Worm (Caenorhabditis elegans) whole organism, young adult: ENCODE measurements around the gene Y49F6B.8.
"Not testable (repeated sequence)": the region's sequence is repeated elsewhere in the genome, so short reads cannot be mapped to it uniquely, and the experiment has no call there.

Experiments used
- B0261.1 ChIP-seq: sonication (generic microtip); optimal IDR thresholded peaks from 2 replicates; lab custom pipeline; 2016; ENCODE audit warnings: mild to moderate bottlenecking, missing genetic modification characterization, moderate library complexity, missing compliant biosample characterization
- C06A6.2 ChIP-seq: fragments of 200-800 bp; sonication (Bioruptor generic); conservative IDR thresholded peaks from 2 replicates; pipeline ENCODE4 v1.3.6; 2022; ENCODE audit warnings: missing genetic modification characterization, missing compliant biosample characterization
- C17E4.6 ChIP-seq: fragments of 200-800 bp; sonication (Bioruptor generic); IDR thresholded peaks from 2 replicates; pipeline ENCODE4 v1.3.6; 2022; ENCODE audit warnings: missing genetic modification reagents, missing genetic modification characterization, missing compliant biosample characterization
- D2030.7 ChIP-seq: fragments of 200-800 bp; sonication (Bioruptor generic); IDR thresholded peaks from 2 replicates; pipeline ENCODE4 v1.3.6; 2022; ENCODE audit warnings: missing genetic modification reagents, missing genetic modification characterization, missing compliant biosample characterization
- F23B12.7 ChIP-seq: sonication (generic microtip); optimal IDR thresholded peaks from 2 replicates; lab custom pipeline; 2017; ENCODE audit warnings: missing genetic modification characterization, mild to moderate bottlenecking, missing compliant biosample characterization, antibody characterized with exemption, moderate library complexity; ENCODE audit not compliant: insufficient read depth
- F33H1.4 ChIP-seq: fragments of 200-800 bp; sonication (Bioruptor generic); IDR thresholded peaks from 2 replicates; pipeline ENCODE4 v1.3.6; 2022; ENCODE audit warnings: missing genetic modification reagents, missing genetic modification characterization, missing compliant biosample characterization
- F39B2.1 ChIP-seq: fragments of 200-800 bp; sonication (Bioruptor generic); IDR thresholded peaks from 2 replicates; pipeline ENCODE4 v1.3.6; 2022; ENCODE audit warnings: missing genetic modification reagents, missing genetic modification characterization, missing compliant biosample characterization
- F55B11.4 ChIP-seq: sonication (generic microtip); optimal IDR thresholded peaks from 2 replicates; lab custom pipeline; 2016; ENCODE audit warnings: missing compliant biosample characterization, missing genetic modification characterization, borderline replicate concordance; ENCODE audit not compliant: insufficient read depth
- T07F8.4 ChIP-seq: sonication (generic microtip); optimal IDR thresholded peaks from 2 replicates; lab custom pipeline; 2016; ENCODE audit warnings: mild to moderate bottlenecking, missing genetic modification characterization, moderate library complexity, missing compliant biosample characterization
- Y95B8A.8 ChIP-seq: fragments of 200-800 bp; sonication (Bioruptor generic); IDR thresholded peaks from 2 replicates; pipeline ENCODE4 v1.3.6; 2022; ENCODE audit warnings: missing genetic modification reagents, missing genetic modification characterization, missing compliant biosample characterization
- ZK185.1 ChIP-seq: sonication (generic microtip); optimal IDR thresholded peaks from 2 replicates; lab custom pipeline; 2016; ENCODE audit warnings: mild to moderate bottlenecking, missing genetic modification characterization, missing compliant biosample characterization; ENCODE audit not compliant: poor library complexity, severe bottlenecking
- aptf-2 ChIP-seq: fragments of 200-800 bp; sonication (Bioruptor generic); conservative IDR thresholded peaks from 2 replicates; pipeline ENCODE4 v1.3.6; 2022; ENCODE audit warnings: missing genetic modification reagents, missing genetic modification characterization, missing compliant biosample characterization
- attf-3 ChIP-seq: fragments of 200-800 bp; sonication (Bioruptor generic); conservative IDR thresholded peaks from 2 replicates; pipeline ENCODE4 v1.3.6; 2022; ENCODE audit warnings: missing genetic modification reagents, missing genetic modification characterization, missing compliant biosample characterization
- attf-5 ChIP-seq: fragments of 200-800 bp; sonication (Bioruptor generic); optimal IDR thresholded peaks from 2 replicates; lab custom pipeline; 2018; ENCODE audit warnings: mild to moderate bottlenecking, missing genetic modification characterization, missing compliant biosample characterization
- attf-6 ChIP-seq: fragments of 200-800 bp; sonication (Bioruptor generic); IDR thresholded peaks from 2 replicates; pipeline ENCODE4 v1.3.6; 2022; ENCODE audit warnings: missing genetic modification reagents, missing genetic modification characterization, missing compliant biosample characterization
- bed-2 ChIP-seq: fragments of 200-800 bp; sonication (Bioruptor generic); IDR thresholded peaks from 2 replicates; pipeline ENCODE4 v1.3.6; 2022; ENCODE audit warnings: missing genetic modification reagents, missing genetic modification characterization, missing compliant biosample characterization
- ceh-27 ChIP-seq: fragments of 200-800 bp; sonication (Bioruptor generic); optimal IDR thresholded peaks from 2 replicates; lab custom pipeline; 2018; ENCODE audit warnings: mild to moderate bottlenecking, missing genetic modification characterization, moderate library complexity, missing compliant biosample characterization
- ceh-58 ChIP-seq: fragments of 200-800 bp; sonication (Bioruptor generic); IDR thresholded peaks from 2 replicates; pipeline ENCODE4 v1.3.6; 2022; ENCODE audit warnings: missing genetic modification characterization, missing compliant biosample characterization
- egl-44 ChIP-seq: fragments of 200-800 bp; sonication (Bioruptor generic); IDR thresholded peaks from 2 replicates; pipeline ENCODE4 v1.3.6; 2022; ENCODE audit warnings: missing genetic modification reagents, missing genetic modification characterization, missing compliant biosample characterization
- egrh-3 ChIP-seq: fragments of 200-800 bp; sonication (Bioruptor generic); IDR thresholded peaks from 2 replicates; pipeline ENCODE4 v1.3.6; 2022; ENCODE audit warnings: missing genetic modification reagents, missing genetic modification characterization, missing compliant biosample characterization
- ets-4 ChIP-seq: fragments of 200-800 bp; sonication (Bioruptor generic); optimal IDR thresholded peaks from 2 replicates; lab custom pipeline; 2018; ENCODE audit warnings: mild to moderate bottlenecking, missing genetic modification characterization, missing compliant biosample characterization
- him-1 ChIP-seq: sonication (generic microtip); optimal IDR thresholded peaks from 2 replicates; lab custom pipeline; 2016; ENCODE audit warnings: missing genotype, missing genetic modification reagents, missing genetic modification characterization, missing compliant biosample characterization
- hlh-12 ChIP-seq: sonication (generic microtip); optimal IDR thresholded peaks from 2 replicates; lab custom pipeline; 2016; ENCODE audit warnings: missing genetic modification characterization, missing compliant biosample characterization
- hmg-20 ChIP-seq: fragments of 200-800 bp; sonication (Bioruptor generic); IDR thresholded peaks from 2 replicates; pipeline ENCODE4 v1.3.6; 2022; ENCODE audit warnings: missing genetic modification reagents, missing genetic modification characterization, missing compliant biosample characterization
- let-526 ChIP-seq: fragments of 200-800 bp; sonication (Bioruptor generic); IDR thresholded peaks from 2 replicates; pipeline ENCODE4 v1.3.6; 2022; ENCODE audit warnings: missing genetic modification reagents, missing genetic modification characterization, missing compliant biosample characterization
- lin-35 ChIP-seq, 3 experiments: fragments of 150-350 bp in 2 of 3; sonication (generic microtip) in 1 of 3; optimal IDR thresholded peaks; 2 replicates each; lab custom pipeline; 2014 to 2018; ENCODE audit warnings: missing biosample characterization in 3 of 3, missing genetic modification characterization in 3 of 3, missing genetic modification reagents in 3 of 3
- lin-40 ChIP-seq: sonication (generic microtip); optimal IDR thresholded peaks from 2 replicates; lab custom pipeline; 2016; ENCODE audit warnings: missing genetic modification characterization, mild to moderate bottlenecking, missing compliant biosample characterization, missing genotype, missing genetic modification reagents
- lin-54 ChIP-seq: fragments of 200-800 bp; sonication (Bioruptor generic); optimal IDR thresholded peaks from 2 replicates; lab custom pipeline; 2018; ENCODE audit warnings: mild to moderate bottlenecking, missing genetic modification characterization, missing compliant biosample characterization
- lsl-1 ChIP-seq: fragments of 200-800 bp; sonication (Bioruptor generic); optimal IDR thresholded peaks from 2 replicates; lab custom pipeline; 2018; ENCODE audit warnings: mild to moderate bottlenecking, missing genetic modification characterization, moderate library complexity, missing compliant biosample characterization
- madf-10 ChIP-seq: sonication (generic microtip); optimal IDR thresholded peaks from 2 replicates; lab custom pipeline; 2016; ENCODE audit warnings: mild to moderate bottlenecking, missing genetic modification characterization, missing compliant biosample characterization
- madf-6 ChIP-seq: fragments of 200-800 bp; sonication (Bioruptor generic); IDR thresholded peaks from 2 replicates; pipeline ENCODE4 v1.3.6; 2022; ENCODE audit warnings: missing genetic modification reagents, missing genetic modification characterization, missing compliant biosample characterization
- madf-8 ChIP-seq: fragments of 200-800 bp; sonication (Bioruptor generic); conservative IDR thresholded peaks from 2 replicates; pipeline ENCODE4 v1.3.6; 2022; ENCODE audit warnings: missing genetic modification reagents, missing genetic modification characterization, missing compliant biosample characterization
- mes-4 ChIP-seq: sonication (generic microtip); optimal IDR thresholded peaks from 2 replicates; lab custom pipeline; 2016; ENCODE audit warnings: missing genotype, missing genetic modification characterization, missing compliant biosample characterization
- mxl-1 ChIP-seq: sonication (generic microtip); optimal IDR thresholded peaks from 2 replicates; lab custom pipeline; 2016; ENCODE audit warnings: missing genetic modification characterization, missing compliant biosample characterization
- nfyb-1 ChIP-seq: fragments of 200-800 bp; sonication (Bioruptor generic); IDR thresholded peaks from 2 replicates; pipeline ENCODE4 v1.3.6; 2022; ENCODE audit warnings: missing genetic modification reagents, missing genetic modification characterization, missing compliant biosample characterization
- nhr-27 ChIP-seq: fragments of 200-800 bp; sonication (Bioruptor generic); optimal IDR thresholded peaks from 2 replicates; lab custom pipeline; 2018; ENCODE audit warnings: mild to moderate bottlenecking, missing genetic modification characterization, moderate library complexity, missing compliant biosample characterization
- rcor-1 ChIP-seq: fragments of 200-800 bp; sonication (Bioruptor generic); IDR thresholded peaks from 2 replicates; pipeline ENCODE4 v1.3.6; 2022; ENCODE audit warnings: missing genetic modification reagents, missing genetic modification characterization, missing compliant biosample characterization
- snpc-4 ChIP-seq, 5 experiments: fragments of 150-350 bp in 1 of 5; sonication (generic microtip) in 4 of 5; optimal IDR thresholded peaks; 2 replicates each; lab custom pipeline; 2014 to 2018; ENCODE audit warnings: missing genetic modification characterization in 5 of 5, missing biosample characterization in 3 of 5, antibody characterized with exemption in 2 of 5, mild to moderate bottlenecking in 2 of 5, missing compliant biosample characterization in 2 of 5, missing genotype in 2 of 5, moderate library complexity in 2 of 5, missing genetic modification reagents in 1 of 5
- tbp1 ChIP-seq: fragments of 200-800 bp; sonication (Bioruptor generic); optimal IDR thresholded peaks from 2 replicates; lab custom pipeline; 2018; ENCODE audit warnings: mild to moderate bottlenecking, missing genetic modification characterization, missing compliant biosample characterization
- tlf-1 ChIP-seq: fragments of 200-800 bp; sonication (Bioruptor generic); optimal IDR thresholded peaks from 2 replicates; lab custom pipeline; 2018; ENCODE audit warnings: mild to moderate bottlenecking, missing genetic modification characterization, missing compliant biosample characterization
- zim-3 ChIP-seq: sonication (generic microtip); optimal IDR thresholded peaks from 2 replicates; lab custom pipeline; 2017; ENCODE audit warnings: mild to moderate bottlenecking, missing genetic modification characterization, moderate library complexity, missing compliant biosample characterization
- ztf-18 ChIP-seq: sonication (generic microtip); optimal IDR thresholded peaks from 2 replicates; lab custom pipeline; 2016; ENCODE audit warnings: missing genotype, mild to moderate bottlenecking, missing genetic modification characterization, missing compliant biosample characterization
- ztf-6 ChIP-seq: fragments of 200-800 bp; sonication (Bioruptor generic); IDR thresholded peaks from 2 replicates; pipeline ENCODE4 v1.3.6; 2022; ENCODE audit warnings: missing genetic modification reagents, missing genetic modification characterization, missing compliant biosample characterization

The Y49F6B.8 gene

ce11 chrII:3523547-3523946 lies 42.1 kb upstream of the Y49F6B.8 start (continued):
- TF ChIP-seq lsl-1 (peak; percentile 63), madf-6 (peak; percentile 52), lin-54 (GFP tag; lab: Kevin White, UChicago) (peak; percentile 54), lin-40 (peak; percentile 68), let-526 (GFP tag; lab: Robert Waterston, UW) (peak; percentile 52; the same call in 1 of the 2 replicates), lin-35 (GFP tag; optimal IDR thresholded peaks at IDR 0.05; lab: Kevin White, UChicago) (peak in 1 of 3 experiments; percentile 62), ZK185.1 (tag; lab: Kevin White, UChicago) (peak; percentile 51), ceh-27 (GFP tag; lab: Kevin White, UChicago) (peak; percentile 72), C06A6.2 (peak; percentile 81), attf-3 (GFP tag; lab: Robert Waterston, UW) (peak; percentile 71), nfyb-1 (peak; percentile 84), C17E4.6 (GFP tag; lab: Robert Waterston, UW) (0 out of 2 replicates have a peak, but pooled peaks have one; percentile 20), egrh-3 (GFP tag; lab: Robert Waterston, UW) (0 out of 2 replicates have a peak, but pooled peaks have one; percentile 17), tbp1 (GFP tag; lab: Kevin White, UChicago) (peak; percentile 47), snpc-4 (tag; optimal IDR thresholded peaks at IDR 0.05; lab: Kevin White, UChicago) (peak in 2 of 4 experiments; percentile 23 to 43), F33H1.4 (GFP tag; lab: Robert Waterston, UW) (peak; percentile 50; the same call in 1 of the 2 replicates), D2030.7 (GFP tag; lab: Robert Waterston, UW) (peak; percentile 62)
- TF ChIP-seq snpc-4 (GFP tag; optimal IDR thresholded peaks at IDR 0.05; lab: Kevin White, UChicago), result not testable (repeated sequence)

ce11 chrII:3520988-3521850 lies 39.7 kb upstream of the Y49F6B.8 start, which contains the start of gene W09G10.9:
Gene W09G10.9 (plus strand): TSS chrII:3521800.
- TF ChIP-seq lin-54 (GFP tag; lab: Kevin White, UChicago) (peak; percentile 45), bed-2 (GFP tag; lab: Robert Waterston, UW) (no peak), madf-8 (GFP tag; lab: Robert Waterston, UW) (no peak; the same call in 1 of the 2 replicates), T07F8.4 (tag; lab: Kevin White, UChicago) (no peak), attf-3 (GFP tag; lab: Robert Waterston, UW) (peak; percentile 72), F39B2.1 (no peak), mxl-1 (tag; lab: Kevin White, UChicago) (no peak), snpc-4 (GFP tag; optimal IDR thresholded peaks at IDR 0.05; lab: Kevin White, UChicago) (peak; percentile 1), snpc-4 (tag; optimal IDR thresholded peaks at IDR 0.05; lab: Kevin White, UChicago) (peak in 2 of 4 experiments; percentile 47 to 52), mes-4 (no peak), tlf-1 (GFP tag; lab: Kevin White, UChicago) (no peak), madf-10 (tag; lab: Kevin White, UChicago) (peak; percentile 44), ets-4 (GFP tag; lab: Kevin White, UChicago) (no peak), attf-5 (GFP tag; lab: Kevin White, UChicago) (peak; percentile 71), ceh-58 (GFP tag; lab: Robert Waterston, UW) (0 out of 2 replicates have a peak, but pooled peaks have one; percentile 40), rcor-1 (peak; percentile 82), egl-44 (GFP tag; lab: Robert Waterston, UW) (peak; percentile 81), zim-3 (tag; lab: Kevin White, UChicago) (no peak), F23B12.7 (tag; lab: Kevin White, UChicago) (peak; percentile 57), aptf-2 (GFP tag; lab: Robert Waterston, UW) (no peak), D2030.7 (GFP tag; lab: Robert Waterston, UW) (peak; percentile 89), B0261.1 (tag; lab: Kevin White, UChicago) (peak; percentile 84), him-1 (no peak), ztf-6 (0 out of 2 replicates have a peak, but pooled peaks have one; percentile 56), hlh-12 (tag; lab: Kevin White, UChicago) (no peak), attf-6 (peak; percentile 64; the same call in 1 of the 2 replicates), hmg-20 (GFP tag; lab: Robert Waterston, UW) (peak; percentile 76; the same call in 1 of the 2 replicates), ztf-18 (tag; lab: Kevin White, UChicago) (peak; percentile 23), nhr-27 (tag; lab: Kevin White, UChicago) (no peak), Y95B8A.8 (GFP tag; lab: Robert Waterston, UW) (peak; percentile 83), F55B11.4 (tag; lab: Kevin White, UChicago) (no peak), tbp1 (GFP tag; lab: Kevin White, UChicago) (peak; percentile 90)
